Worm (Caenorhabditis elegans): ENCODE results near the gene T03G11.9.

- no peak for TF ChIP-seq lin-15B (tag; optimal IDR thresholded peaks at IDR 0.05)
- TF ChIP-seq nhr-76 (tag; optimal IDR thresholded peaks at IDR 0.05): no peak
- TF ChIP-seq ama-1 (optimal IDR thresholded peaks at IDR 0.05): no peak
- TF ChIP-seq pha-4 (GFP tag; IDR thresholded peaks at IDR 0.05): no peak
- TF ChIP-seq pha-4 (tag; optimal IDR thresholded peaks at IDR 0.05): no peak
- no peak for TF ChIP-seq unc-39 (tag; optimal IDR thresholded peaks at IDR 0.05)
- no peak for TF ChIP-seq ZK546.5 (tag; optimal IDR thresholded peaks at IDR 0.05)
- no peak for TF ChIP-seq mes-2 (tag; optimal IDR thresholded peaks at IDR 0.05; ENCODE audit: poor library complexity, severe bottlenecking)
- no peak for TF ChIP-seq mdl-1 (tag; optimal IDR thresholded peaks at IDR 0.05)
- TF ChIP-seq lin-39 (tag; optimal IDR thresholded peaks at IDR 0.05): no peak
- no peak for TF ChIP-seq zag-1 (tag; optimal IDR thresholded peaks at IDR 0.05)
- TF ChIP-seq snpc-4 (tag; optimal IDR thresholded peaks at IDR 0.05): no peak
- TF ChIP-seq mep-1 (tag; optimal IDR thresholded peaks at IDR 0.05): no peak
- TF ChIP-seq egl-27 (tag; optimal IDR thresholded peaks at IDR 0.05): no peak
These were observed 12.9 kb upstream of the T03G11.9 start, which contains the start of gene T03G11.10 for ce11 chrX:5171085-5171484.
